Worm (Caenorhabditis elegans) whole organism, mixed stage, embryonic: Measurements from ENCODE around the gene rga-5.

Source experiments
- elt-3 ChIP-seq: fragments of 150-350 bp; optimal IDR thresholded peaks from 2 replicates; lab custom pipeline; 2014; ENCODE audit warnings: missing biosample characterization, missing genetic modification characterization
- lin-13 ChIP-seq: fragments of 150-350 bp; optimal IDR thresholded peaks from 2 replicates; lab custom pipeline; 2014; ENCODE audit warnings: missing biosample characterization, missing genetic modification characterization
- mls-2 ChIP-seq: sonication (generic microtip); optimal IDR thresholded peaks from 2 replicates; lab custom pipeline; 2016; ENCODE audit warnings: mild to moderate bottlenecking, missing genetic modification characterization, moderate library complexity, missing compliant biosample characterization
- nhr-2 ChIP-seq: fragments of 150-350 bp; optimal IDR thresholded peaks from 2 replicates; lab custom pipeline; 2014; ENCODE audit warnings: missing biosample characterization, missing genetic modification characterization
- nhr-237 ChIP-seq: fragments of 150-350 bp; optimal IDR thresholded peaks from 2 replicates; lab custom pipeline; 2014; ENCODE audit warnings: missing biosample characterization, missing genetic modification characterization
- nhr-28 ChIP-seq: fragments of 150-350 bp; optimal IDR thresholded peaks from 2 replicates; lab custom pipeline; 2014; ENCODE audit warnings: missing biosample characterization, missing genetic modification characterization
- pha-4 ChIP-seq: fragments of 150-350 bp; optimal IDR thresholded peaks from 2 replicates; lab custom pipeline; 2018; ENCODE audit warnings: missing biosample characterization, missing genetic modification reagents, missing genetic modification characterization
- snpc-4 ChIP-seq: fragments of 150-350 bp; optimal IDR thresholded peaks from 2 replicates; lab custom pipeline; 2014; ENCODE audit warnings: missing biosample characterization, missing genetic modification characterization

DNA sequence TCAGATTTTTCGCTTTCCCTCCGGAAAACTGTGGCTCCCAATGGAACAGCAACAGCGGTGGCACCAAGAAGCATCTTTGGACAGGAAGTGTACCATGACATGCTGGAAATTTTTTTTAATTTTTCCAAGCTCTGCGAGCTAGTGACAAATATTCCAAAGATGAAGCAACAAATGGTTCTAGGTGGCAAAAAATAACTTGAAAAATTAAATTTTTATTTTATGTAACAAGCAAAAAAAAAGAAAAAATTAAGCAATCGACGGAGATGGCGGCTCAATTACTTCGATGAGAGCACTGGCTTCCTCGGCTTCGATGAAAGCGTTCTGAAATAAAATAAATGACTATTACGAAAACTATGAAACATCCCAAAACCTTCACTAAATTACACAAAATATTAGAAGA, 42.1 kb upstream of the rga-5 start, which contains the start of gene lact-9:
- TF ChIP-seq mls-2 (tag; lab: Kevin White, UChicago) (no peak), pha-4 (tag; lab: Kevin White, UChicago) (no peak), snpc-4 (tag; lab: Kevin White, UChicago) (no peak), nhr-237 (no peak), nhr-2 (tag; lab: Kevin White, UChicago) (no peak), lin-13 (tag; lab: Kevin White, UChicago) (no peak), nhr-28 (tag; lab: Kevin White, UChicago) (no peak), elt-3 (no peak)
